Fruit fly (Drosophila melanogaster) whole organism, prepupa: ENCODE measurements around the gene mRpS35.

ENCODE experiments used
- Blimp-1 ChIP-seq: fragments of 200-800 bp; sonication (Bioruptor generic); optimal IDR thresholded peaks from 3 replicates; lab custom pipeline; 2017; ENCODE audit warnings: missing biosample characterization, missing genetic modification characterization, mild to moderate bottlenecking, moderate library complexity, missing genetic modification reagents
- CG10631 ChIP-seq: fragments of 200-800 bp; sonication (Bioruptor generic); optimal IDR thresholded peaks from 2 replicates; lab custom pipeline; 2016; ENCODE audit warnings: missing biosample characterization, missing genetic modification characterization
- CG10669 ChIP-seq: fragments of 200-800 bp; sonication (Bioruptor generic); optimal IDR thresholded peaks from 3 replicates; lab custom pipeline; 2018; ENCODE audit warnings: missing biosample characterization, mild to moderate bottlenecking, missing genetic modification characterization, moderate library complexity
- CG11294 ChIP-seq: fragments of 200-800 bp; sonication (Bioruptor generic); IDR thresholded peaks from 2 replicates; pipeline ENCODE4 v1.3.6; 2022; ENCODE audit warnings: missing biosample characterization, missing genetic modification characterization
- CG15336 ChIP-seq: fragments of 200-800 bp; sonication (Bioruptor generic); IDR thresholded peaks from 2 replicates; pipeline ENCODE4 v1.3.6; 2022; ENCODE audit warnings: missing biosample characterization, missing genetic modification characterization
- CG1621 ChIP-seq: fragments of 200-800 bp; sonication (Bioruptor generic); optimal IDR thresholded peaks from 3 replicates; lab custom pipeline; 2018; ENCODE audit warnings: missing biosample characterization, mild to moderate bottlenecking, missing genetic modification characterization
- CG16779 ChIP-seq: fragments of 200-800 bp; sonication (Bioruptor generic); optimal IDR thresholded peaks from 3 replicates; lab custom pipeline; 2017; ENCODE audit warnings: missing biosample characterization, mild to moderate bottlenecking, missing genetic modification characterization
- CG3032 ChIP-seq: fragments of 200-800 bp; optimal IDR thresholded peaks from 2 replicates; lab custom pipeline; 2019; ENCODE audit warnings: missing biosample characterization, mild to moderate bottlenecking, missing genetic modification characterization, moderate library complexity
- CG31627 ChIP-seq: fragments of 200-800 bp; sonication (Bioruptor generic); optimal IDR thresholded peaks from 3 replicates; lab custom pipeline; 2016; ENCODE audit warnings: missing biosample characterization, missing genetic modification characterization
- CG32006 ChIP-seq: fragments of 200-800 bp; sonication (Bioruptor generic); optimal IDR thresholded peaks from 3 replicates; lab custom pipeline; 2017; ENCODE audit warnings: missing biosample characterization, mild to moderate bottlenecking, missing genetic modification characterization
- CG34406 ChIP-seq: fragments of 200-800 bp; sonication (Bioruptor generic); optimal IDR thresholded peaks from 3 replicates; lab custom pipeline; 2016; ENCODE audit warnings: missing biosample characterization, missing genetic modification characterization
- CG4318 ChIP-seq: fragments of 200-800 bp; sonication (Bioruptor generic); optimal IDR thresholded peaks from 3 replicates; lab custom pipeline; 2017; ENCODE audit warnings: missing biosample characterization, mild to moderate bottlenecking, missing genetic modification characterization
- CG6163 ChIP-seq: fragments of 200-800 bp; sonication (Bioruptor generic); IDR thresholded peaks from 3 replicates; pipeline ENCODE4 v1.3.6; 2022; ENCODE audit warnings: missing biosample characterization, missing genetic modification characterization
- CG6276 ChIP-seq: fragments of 200-800 bp; sonication (Bioruptor generic); optimal IDR thresholded peaks from 2 replicates; lab custom pipeline; 2017; ENCODE audit warnings: missing biosample characterization, mild to moderate bottlenecking, missing genetic modification characterization
- CG6792 ChIP-seq: fragments of 200-800 bp; sonication (Bioruptor generic); optimal IDR thresholded peaks from 3 replicates; lab custom pipeline; 2016; ENCODE audit warnings: missing biosample characterization, missing genetic modification characterization
- CG6854 ChIP-seq: fragments of 200-800 bp; sonication (Bioruptor generic); optimal IDR thresholded peaks from 2 replicates; lab custom pipeline; 2017; ENCODE audit warnings: missing biosample characterization, mild to moderate bottlenecking, missing genetic modification characterization
- CG8119 ChIP-seq: fragments of 200-800 bp; sonication (Bioruptor generic); IDR thresholded peaks from 3 replicates; pipeline ENCODE4 v1.3.6; 2022; ENCODE audit warnings: missing biosample characterization, missing genetic modification characterization
- CG8319 ChIP-seq: fragments of 200-800 bp; sonication (Bioruptor generic); optimal IDR thresholded peaks from 3 replicates; lab custom pipeline; 2016; ENCODE audit warnings: missing biosample characterization, missing genetic modification characterization
- CG8632 ChIP-seq: fragments of 200-800 bp; sonication (Bioruptor generic); optimal IDR thresholded peaks from 3 replicates; lab custom pipeline; 2016; ENCODE audit warnings: missing biosample characterization, missing genetic modification characterization
- Eip75B ChIP-seq: fragments of 200-800 bp; sonication (Bioruptor generic); optimal IDR thresholded peaks from 3 replicates; lab custom pipeline; 2016; ENCODE audit warnings: missing biosample characterization, missing genetic modification characterization
- Eip78C ChIP-seq: fragments of 200-800 bp; sonication (Bioruptor generic); peaks from one replicate; lab custom pipeline; 2016; ENCODE audit warnings: missing biosample characterization, missing genetic modification characterization
- Eip93F ChIP-seq: fragments of 200-800 bp; sonication (Bioruptor generic); optimal IDR thresholded peaks from 2 replicates; lab custom pipeline; 2016; ENCODE audit warnings: missing biosample characterization, mild to moderate bottlenecking, missing genetic modification characterization
- Ets21C ChIP-seq: fragments of 200-800 bp; sonication (Bioruptor generic); optimal IDR thresholded peaks from 3 replicates; lab custom pipeline; 2016; ENCODE audit warnings: missing biosample characterization, missing genetic modification characterization
- Gug ChIP-seq: fragments of 200-800 bp; sonication (Bioruptor generic); IDR thresholded peaks from 2 replicates; pipeline ENCODE4 v1.3.6; 2022; ENCODE audit warnings: missing biosample characterization, missing genetic modification characterization
- Hr38 ChIP-seq: sonication (Bioruptor generic); optimal IDR thresholded peaks from 2 replicates; lab custom pipeline; 2016; ENCODE audit warnings: missing biosample characterization, missing genetic modification characterization
- Hr4 ChIP-seq: fragments of 200-800 bp; sonication (Bioruptor generic); optimal IDR thresholded peaks from 3 replicates; lab custom pipeline; 2016; ENCODE audit warnings: missing biosample characterization, missing genetic modification characterization
- Lpt ChIP-seq: fragments of 200-800 bp; sonication (Bioruptor generic); optimal IDR thresholded peaks from 3 replicates; lab custom pipeline; 2016; ENCODE audit warnings: missing biosample characterization, missing genetic modification characterization
- Met ChIP-seq: fragments of 200-800 bp; sonication (Bioruptor generic); optimal IDR thresholded peaks from 3 replicates; lab custom pipeline; 2016; ENCODE audit warnings: missing biosample characterization, missing genetic modification characterization
- Smox ChIP-seq: fragments of 200-800 bp; sonication (Bioruptor generic); optimal IDR thresholded peaks from 3 replicates; lab custom pipeline; 2016; ENCODE audit warnings: missing biosample characterization, missing genetic modification characterization
- Sox102F ChIP-seq: fragments of 200-800 bp; sonication (Bioruptor generic); optimal IDR thresholded peaks from 2 replicates; lab custom pipeline; 2016; ENCODE audit warnings: missing biosample characterization, mild to moderate bottlenecking, missing genetic modification characterization
- Sox15 ChIP-seq: fragments of 200-800 bp; sonication (Bioruptor generic); optimal IDR thresholded peaks from 3 replicates; lab custom pipeline; 2016; ENCODE audit warnings: missing biosample characterization, missing genetic modification characterization
- achi ChIP-seq: fragments of 200-800 bp; sonication (Bioruptor generic); optimal IDR thresholded peaks from 3 replicates; lab custom pipeline; 2016; ENCODE audit warnings: missing biosample characterization, missing genetic modification characterization
- acj6 ChIP-seq: fragments of 200-800 bp; sonication (Bioruptor generic); optimal IDR thresholded peaks from 3 replicates; lab custom pipeline; 2016; ENCODE audit warnings: missing biosample characterization, missing genetic modification characterization
- eg ChIP-seq: fragments of 200-800 bp; sonication (Bioruptor generic); IDR thresholded peaks from 3 replicates; pipeline ENCODE4 v1.3.6; 2022; ENCODE audit warnings: missing biosample characterization, missing genetic modification characterization
- esn ChIP-seq: fragments of 200-800 bp; sonication (Bioruptor generic); optimal IDR thresholded peaks from 2 replicates; lab custom pipeline; 2016; ENCODE audit warnings: missing biosample characterization, mild to moderate bottlenecking, missing genetic modification characterization, moderate library complexity
- fd59A ChIP-seq: fragments of 200-800 bp; sonication (Bioruptor generic); optimal IDR thresholded peaks from 2 replicates; lab custom pipeline; 2017; ENCODE audit warnings: missing biosample characterization, mild to moderate bottlenecking, missing genetic modification characterization, missing genetic modification reagents
- fd85E ChIP-seq: fragments of 200-800 bp; sonication (Bioruptor generic); optimal IDR thresholded peaks from 3 replicates; lab custom pipeline; 2016; ENCODE audit warnings: missing biosample characterization, missing genetic modification characterization
- lz ChIP-seq: fragments of 200-800 bp; sonication (Bioruptor generic); optimal IDR thresholded peaks from 3 replicates; lab custom pipeline; 2016; ENCODE audit warnings: missing biosample characterization, missing genetic modification characterization
- pdm3 ChIP-seq: fragments of 200-800 bp; sonication (Bioruptor generic); optimal IDR thresholded peaks from 3 replicates; lab custom pipeline; 2016; ENCODE audit warnings: missing biosample characterization, missing genetic modification characterization
- salr ChIP-seq, 2 experiments: fragments of 200-800 bp; sonication (Bioruptor generic); optimal IDR thresholded peaks; 3 replicates each; lab custom pipeline; 2016 to 2018; ENCODE audit warnings: missing biosample characterization in 2 of 2, missing genetic modification characterization in 2 of 2, mild to moderate bottlenecking in 1 of 2
- ss ChIP-seq, 2 experiments: fragments of 200-800 bp; sonication (Bioruptor generic); optimal IDR thresholded peaks; 2 replicates in 1 of 2; 3 replicates in 1 of 2; lab custom pipeline; 2017 to 2018; ENCODE audit warnings: mild to moderate bottlenecking in 2 of 2, missing biosample characterization in 2 of 2, missing genetic modification characterization in 2 of 2, moderate library complexity in 1 of 2
- svp ChIP-seq: fragments of 200-800 bp; sonication (Bioruptor generic); peaks from one replicate; lab custom pipeline; 2016; ENCODE audit warnings: missing biosample characterization, missing genetic modification characterization
- topi ChIP-seq: fragments of 200-800 bp; sonication (Bioruptor generic); optimal IDR thresholded peaks from 3 replicates; lab custom pipeline; 2016; ENCODE audit warnings: missing biosample characterization, missing genetic modification characterization
- vri ChIP-seq: fragments of 200-800 bp; sonication (Bioruptor generic); optimal IDR thresholded peaks from 3 replicates; lab custom pipeline; 2016; ENCODE audit warnings: missing biosample characterization, mild to moderate bottlenecking, missing genetic modification characterization

The mRpS35 gene

dm6 chr3L:2805956-2806527 is 25.3 kb downstream of the mRpS35 start (continued):
- TF ChIP-seq Ets21C (GFP tag; lab: Kevin White, UChicago) = peak; percentile 62
- TF ChIP-seq fd85E (GFP tag; lab: Kevin White, UChicago) = peak; percentile 2
- TF ChIP-seq Gug (GFP tag; lab: Robert Waterston, UW) = peak; percentile 83
- TF ChIP-seq salr (GFP tag; optimal IDR thresholded peaks at IDR 0.05; lab: Kevin White, UChicago) = no peak
- no peak for TF ChIP-seq CG10669
- TF ChIP-seq Hr4 = peak; percentile 34
- TF ChIP-seq CG16779 (tag; lab: Kevin White, UChicago) = no peak
- TF ChIP-seq CG6276 = no peak
- TF ChIP-seq CG8319 (GFP tag; lab: Kevin White, UChicago) = peak; percentile 2

dm6 chr3L:2807376-2807775 is 26.7 kb downstream of the mRpS35 start:
- TF ChIP-seq Lpt (GFP tag; lab: Kevin White, UChicago) (no peak), Sox15 (no peak), Eip75B (GFP tag; lab: Kevin White, UChicago) (peak; percentile 14), Eip93F (no peak), Sox102F (peak; percentile 23), CG10631 (no peak), Blimp-1 (GFP tag; lab: Kevin White, UChicago) (no peak), CG11294 (no peak), CG15336 (GFP tag; lab: Robert Waterston, UW) (0 out of 2 replicates have a peak, but pooled peaks have one; percentile 24), CG32006 (GFP tag; lab: Kevin White, UChicago) (no peak), CG8119 (GFP tag; lab: Robert Waterston, UW) (no peak), Hr4 (no peak), Met (GFP tag; lab: Kevin White, UChicago) (no peak), vri (GFP tag; lab: Kevin White, UChicago) (peak; percentile 45), fd59A (no peak), fd85E (GFP tag; lab: Kevin White, UChicago) (no peak), CG6854 (GFP tag; lab: Kevin White, UChicago) (peak; percentile 23), Smox (no peak), topi (GFP tag; lab: Kevin White, UChicago) (no peak), CG6163 (GFP tag; lab: Robert Waterston, UW) (peak; percentile 37; the same call in 1 of the 3 replicates), CG31627 (GFP tag; lab: Kevin White, UChicago) (no peak), CG3032 (tag; lab: Kevin White, UChicago) (no peak), Eip78C (GFP tag; lab: Kevin White, UChicago) (peak; percentile 67), CG6276 (peak; percentile 2), eg (no peak), pdm3 (GFP tag; lab: Kevin White, UChicago) (no peak), Hr38 (GFP tag; lab: Kevin White, UChicago) (no peak), achi (GFP tag; lab: Kevin White, UChicago) (no peak)

dm6 chr3L:2808278-2808892 is 27.7 kb downstream of the mRpS35 start:
- peak; percentile 29 for TF ChIP-seq pdm3 (GFP tag; lab: Kevin White, UChicago)
- peak in 1 of 2 experiments; percentile 34 for TF ChIP-seq salr (GFP tag; optimal IDR thresholded peaks at IDR 0.05; lab: Kevin White, UChicago)
- peak; percentile 2 for TF ChIP-seq CG34406
- TF ChIP-seq CG6854 (GFP tag; lab: Kevin White, UChicago) = peak; percentile 12
- TF ChIP-seq acj6 (GFP tag; lab: Kevin White, UChicago) = peak; percentile 38
- no peak for TF ChIP-seq Hr38 (GFP tag; lab: Kevin White, UChicago)
- no peak for TF ChIP-seq Blimp-1 (GFP tag; lab: Kevin White, UChicago)
- TF ChIP-seq Smox = peak; percentile 27
- no peak for TF ChIP-seq CG6276
- peak; percentile 15 for TF ChIP-seq vri (GFP tag; lab: Kevin White, UChicago)
- no peak for TF ChIP-seq fd85E (GFP tag; lab: Kevin White, UChicago)
- peak; percentile 39; the same call in 1 of the 3 replicates for TF ChIP-seq CG8119 (GFP tag; lab: Robert Waterston, UW)
- no peak for TF ChIP-seq Ets21C (GFP tag; lab: Kevin White, UChicago)
- TF ChIP-seq lz (GFP tag; lab: Kevin White, UChicago) = peak; percentile 10
- peak; percentile 42 for TF ChIP-seq esn (GFP tag; lab: Kevin White, UChicago)
- TF ChIP-seq CG6163 (GFP tag; lab: Robert Waterston, UW) = peak; percentile 70; the same call in 2 of the 3 replicates
- TF ChIP-seq CG16779 (tag; lab: Kevin White, UChicago) = peak; percentile 74
- no peak for TF ChIP-seq Eip93F
- no peak for TF ChIP-seq CG4318 (GFP tag; lab: Kevin White, UChicago)
- no peak; the same call in 2 of the 3 replicates for TF ChIP-seq eg
- peak; percentile 92 for TF ChIP-seq ss (GFP tag; optimal IDR thresholded peaks at IDR 0.05; lab: Kevin White, UChicago)
- peak; percentile 45 for TF ChIP-seq CG8632 (GFP tag; lab: Kevin White, UChicago)
- no peak for TF ChIP-seq svp (GFP tag; lab: Kevin White, UChicago)
- TF ChIP-seq CG10631 = no peak
- TF ChIP-seq Gug (GFP tag; lab: Robert Waterston, UW) = peak; percentile 42; the same call in 1 of the 2 replicates
- peak; percentile 38 for TF ChIP-seq CG6792 (GFP tag; lab: Kevin White, UChicago)
- peak; percentile 50 for TF ChIP-seq Eip78C (GFP tag; lab: Kevin White, UChicago)
- TF ChIP-seq CG3032 (tag; lab: Kevin White, UChicago) = peak; percentile 78
- peak; percentile 77 for TF ChIP-seq CG1621 (tag; lab: Kevin White, UChicago)
- TF ChIP-seq Lpt (GFP tag; lab: Kevin White, UChicago) = peak; percentile 57
- TF ChIP-seq Sox15 = no peak
